Worm (Caenorhabditis elegans) whole organism, L4/young adult: ENCODE measurements around the gene Y39B6A.13.

Source experiments
- W03F9.2 ChIP-seq: fragments of 150-350 bp; optimal IDR thresholded peaks from 2 replicates; lab custom pipeline; 2014; ENCODE audit warnings: missing biosample characterization, missing genetic modification characterization
- dao-5 ChIP-seq: sonication (generic microtip); optimal IDR thresholded peaks from 2 replicates; lab custom pipeline; 2016; ENCODE audit warnings: missing genotype, missing genetic modification characterization, moderate library complexity, missing compliant biosample characterization
- him-1 ChIP-seq: sonication (generic microtip); optimal IDR thresholded peaks from 2 replicates; lab custom pipeline; 2016; ENCODE audit warnings: missing genotype, missing genetic modification reagents, missing genetic modification characterization, missing compliant biosample characterization

DNA sequence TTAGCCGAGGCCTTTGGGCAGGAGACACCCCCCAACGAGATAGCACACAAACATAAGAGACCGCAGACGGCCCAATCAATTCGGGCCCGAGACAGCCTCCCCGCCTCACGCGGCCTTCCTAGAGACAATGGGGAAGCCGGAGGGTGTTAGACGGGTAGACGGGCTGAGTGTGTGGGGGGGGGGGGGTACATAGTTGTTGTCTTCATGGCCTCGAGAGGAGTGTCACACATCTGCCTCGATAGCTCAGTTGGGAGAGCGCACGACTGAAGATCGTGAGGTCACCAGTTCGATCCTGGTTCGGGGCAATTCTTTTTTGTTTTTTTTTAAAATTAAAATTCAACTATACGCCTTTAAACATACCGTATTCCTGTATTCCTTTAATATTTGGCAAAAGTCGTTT, 6.6 kb upstream of the Y39B6A.13 start:
- TF ChIP-seq him-1, result peak; percentile 49
- peak; percentile 50 for TF ChIP-seq dao-5
- no peak for TF ChIP-seq W03F9.2 (tag; lab: Kevin White, UChicago)
